Fruit fly (Drosophila melanogaster): Measurements from ENCODE around the gene CG32536.

dm6 chrX:19316583-19316982 lies 39.9 kb upstream of the CG32536 start:
- TF ChIP-seq Lpt (GFP tag; optimal IDR thresholded peaks at IDR 0.05) (no peak), OdsH (GFP tag; optimal IDR thresholded peaks at IDR 0.05) (no peak), Sox102F (GFP tag; optimal IDR thresholded peaks at IDR 0.05) (no peak), CG8319 (GFP tag; optimal IDR thresholded peaks at IDR 0.05) (no peak), CG3919 (GFP tag; optimal IDR thresholded peaks at IDR 0.05) (no peak), CG11902 (GFP tag; optimal IDR thresholded peaks at IDR 0.05) (no peak), CG6854 (GFP tag; optimal IDR thresholded peaks at IDR 0.05) (no peak), dsx (GFP tag; optimal IDR thresholded peaks at IDR 0.05; ENCODE audit: poor library complexity, severe bottlenecking) (no peak), CG1621 (tag; optimal IDR thresholded peaks at IDR 0.05) (no peak), CG9139 (GFP tag; optimal IDR thresholded peaks at IDR 0.05) (no peak)

Measured in whole organism, prepupa.